Worm (Caenorhabditis elegans): Measurements from ENCODE around the gene K07C11.8.

DNA sequence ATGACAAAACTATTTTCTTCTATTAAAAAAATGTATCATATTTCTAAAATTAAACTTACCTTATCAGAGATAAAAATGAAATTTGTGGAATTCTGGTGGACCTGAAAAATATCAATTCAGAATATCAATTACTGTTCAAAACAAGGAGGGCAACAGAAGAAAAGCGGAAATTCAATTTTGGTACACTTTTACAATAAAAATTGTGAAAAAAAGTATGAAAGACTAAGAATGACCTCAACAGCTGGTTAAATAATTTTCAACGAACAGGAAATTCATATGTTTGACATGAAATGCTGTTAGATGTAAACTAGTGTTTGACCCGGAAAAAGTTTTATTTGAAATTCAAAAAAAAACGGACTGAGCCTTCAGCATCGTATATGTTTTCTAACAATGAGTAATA lies 3.8 kb downstream of the K07C11.8 start, which contains the start of gene K07C11.7:
- TF ChIP-seq hlh-13 (GFP tag; optimal IDR thresholded peaks at IDR 0.05), result no peak
- no peak for TF ChIP-seq pqm-1 (tag; optimal IDR thresholded peaks at IDR 0.05)
- TF ChIP-seq elt-4 (tag; optimal IDR thresholded peaks at IDR 0.05), result no peak
- TF ChIP-seq Y22D7AL.16 (tag; optimal IDR thresholded peaks at IDR 0.05), result no peak
- no peak for TF ChIP-seq ceh-14 (tag; optimal IDR thresholded peaks at IDR 0.05)
- no peak for TF ChIP-seq tbx-7 (tag; optimal IDR thresholded peaks at IDR 0.05)
- no peak for TF ChIP-seq mec-3 (tag; optimal IDR thresholded peaks at IDR 0.05; ENCODE audit: borderline replicate concordance)
- no peak for TF ChIP-seq tbx-2 (tag; optimal IDR thresholded peaks at IDR 0.05)
- TF ChIP-seq K02D7.2 (tag; optimal IDR thresholded peaks at IDR 0.05), result no peak
